Worm (Caenorhabditis elegans) whole organism, midembryonic: ENCODE measurements around the gene bud-13.

ENCODE experiments used
- T22C8.4 ChIP-seq: fragments of 200-800 bp; sonication (Bioruptor generic); IDR thresholded peaks from 2 replicates; pipeline ENCODE4 v1.3.6; 2022; ENCODE audit warnings: missing genetic modification characterization, missing compliant biosample characterization
- cog-1 ChIP-seq: sonication (generic microtip); optimal IDR thresholded peaks from 2 replicates; lab custom pipeline; 2016; ENCODE audit warnings: missing genetic modification characterization, missing compliant biosample characterization
- flt-1 ChIP-seq: fragments of 200-800 bp; sonication (Bioruptor generic); IDR thresholded peaks from 2 replicates; pipeline ENCODE4 v1.3.6; 2022; ENCODE audit warnings: missing genetic modification characterization, missing compliant biosample characterization
- klf-2 ChIP-seq: fragments of 200-800 bp; sonication (Bioruptor generic); conservative IDR thresholded peaks from 2 replicates; pipeline ENCODE4 v1.3.6; 2022; ENCODE audit warnings: missing genetic modification reagents, missing genetic modification characterization, missing compliant biosample characterization
- med-1 ChIP-seq: sonication (generic microtip); optimal IDR thresholded peaks from 2 replicates; lab custom pipeline; 2017; ENCODE audit warnings: missing genetic modification characterization, mild to moderate bottlenecking, missing compliant biosample characterization, antibody characterized with exemption, missing genetic modification reagents; ENCODE audit not compliant: insufficient read depth
- ref-1 ChIP-seq: fragments of 200-800 bp; sonication (Bioruptor generic); conservative IDR thresholded peaks from 2 replicates; pipeline ENCODE4 v1.3.6; 2022; ENCODE audit warnings: missing genetic modification reagents, missing genetic modification characterization, missing compliant biosample characterization
- tab-1 ChIP-seq: fragments of 200-800 bp; sonication (Bioruptor generic); IDR thresholded peaks from 2 replicates; pipeline ENCODE4 v1.3.6; 2022; ENCODE audit warnings: missing genetic modification characterization, missing compliant biosample characterization
- ztf-23 ChIP-seq: fragments of 200-800 bp; sonication (Bioruptor generic); IDR thresholded peaks from 2 replicates; pipeline ENCODE4 v1.3.6; 2022; ENCODE audit warnings: missing genetic modification reagents, missing genetic modification characterization, missing compliant biosample characterization
- ztf-29 ChIP-seq: fragments of 200-800 bp; sonication (Bioruptor generic); IDR thresholded peaks from 2 replicates; pipeline ENCODE4 v1.3.6; 2022; ENCODE audit warnings: missing genetic modification reagents, missing genetic modification characterization, missing compliant biosample characterization

ce11 chrIII:8971255-8972020 is 3.9 kb upstream of the bud-13 start, which contains the start of the genes eif-3.D and R08D7.4:
- 0 out of 2 replicates have a peak, but pooled peaks have one; percentile 47 for TF ChIP-seq flt-1 (GFP tag; lab: Robert Waterston, UW)
- TF ChIP-seq ztf-29 (GFP tag; lab: Robert Waterston, UW): no peak
- peak; percentile 66; the same call in 1 of the 2 replicates for TF ChIP-seq ztf-23 (GFP tag; lab: Robert Waterston, UW)
- TF ChIP-seq tab-1 (GFP tag; lab: Robert Waterston, UW): peak; percentile 57; the same call in 1 of the 2 replicates
- TF ChIP-seq T22C8.4 (GFP tag; lab: Robert Waterston, UW): no peak
- no peak for TF ChIP-seq cog-1
- TF ChIP-seq med-1 (GFP tag; lab: Kevin White, UChicago): peak; percentile 54
- TF ChIP-seq ref-1 (GFP tag; lab: Robert Waterston, UW): no peak
- no peak for TF ChIP-seq klf-2 (GFP tag; lab: Robert Waterston, UW)
